Worm (Caenorhabditis elegans): Measurements from ENCODE around the gene C49F5.5.

ce11 chrX:11938826-11939225 is 47.2 kb upstream of the C49F5.5 start, which contains the start of gene F55G7.5:
- TF ChIP-seq egl-18 (GFP tag; IDR thresholded peaks at IDR 0.05) (no peak), attf-5 (GFP tag; optimal IDR thresholded peaks at IDR 0.05) (no peak), F22D6.2 (tag; optimal IDR thresholded peaks at IDR 0.05) (no peak), pha-4 (tag; optimal IDR thresholded peaks at IDR 0.05) (no peak), lsy-27 (tag; optimal IDR thresholded peaks at IDR 0.05; ENCODE audit: borderline replicate concordance, insufficient read depth) (no peak), cebp-2 (GFP tag; IDR thresholded peaks at IDR 0.05) (no peak), T07F8.4 (tag; optimal IDR thresholded peaks at IDR 0.05) (no peak)
